Fruit fly (Drosophila melanogaster) whole organism, embryonic: ENCODE results near the gene Mgat4b.

ENCODE experiments used
- ATbp ChIP-seq: fragments of 200-800 bp; sonication (Bioruptor generic); optimal IDR thresholded peaks from 2 replicates; lab custom pipeline; 2017; ENCODE audit warnings: missing biosample characterization, mild to moderate bottlenecking, missing genetic modification characterization, missing genetic modification reagents
- CG10565 ChIP-seq: fragments of 200-800 bp; sonication (Bioruptor generic); optimal IDR thresholded peaks from 3 replicates; lab custom pipeline; 2016; ENCODE audit warnings: missing biosample characterization, mild to moderate bottlenecking, missing genetic modification characterization
- CG10959 ChIP-seq: fragments of 200-800 bp; sonication (Bioruptor generic); IDR thresholded peaks from 2 replicates; pipeline ENCODE4 v1.3.6; 2022; ENCODE audit warnings: missing biosample characterization, missing genetic modification characterization
- CG11093 ChIP-seq: fragments of 200-800 bp; sonication (Bioruptor generic); IDR thresholded peaks from 3 replicates; pipeline ENCODE4 v1.3.6; 2022; ENCODE audit warnings: missing biosample characterization, missing genetic modification characterization
- CG12071 ChIP-seq: fragments of 200-800 bp; sonication (Bioruptor generic); optimal IDR thresholded peaks from 3 replicates; lab custom pipeline; 2018; ENCODE audit warnings: missing biosample characterization, mild to moderate bottlenecking, missing genetic modification characterization
- CG12942 ChIP-seq: fragments of 200-800 bp; sonication (Bioruptor generic); optimal IDR thresholded peaks from 3 replicates; lab custom pipeline; 2016; ENCODE audit warnings: missing biosample characterization, missing genetic modification characterization
- CG14965 ChIP-seq: fragments of 200-800 bp; sonication (Bioruptor generic); optimal IDR thresholded peaks from 2 replicates; lab custom pipeline; 2016; ENCODE audit warnings: missing biosample characterization, missing genetic modification characterization, borderline replicate concordance
- CG15011 ChIP-seq: fragments of 200-800 bp; sonication (Bioruptor generic); optimal IDR thresholded peaks from 3 replicates; lab custom pipeline; 2018; ENCODE audit warnings: missing biosample characterization, mild to moderate bottlenecking, missing genetic modification characterization
- CG15073 ChIP-seq: fragments of 200-800 bp; sonication (Bioruptor generic); optimal IDR thresholded peaks from 2 replicates; lab custom pipeline; 2016; ENCODE audit warnings: missing biosample characterization, missing genetic modification characterization
- CG15514 ChIP-seq: fragments of 200-800 bp; sonication (Bioruptor generic); optimal IDR thresholded peaks from 3 replicates; lab custom pipeline; 2017; ENCODE audit warnings: missing biosample characterization, missing genetic modification characterization, mild to moderate bottlenecking, moderate library complexity, missing genetic modification reagents
- CG17328 ChIP-seq: fragments of 200-800 bp; sonication (Bioruptor generic); IDR thresholded peaks from 2 replicates; pipeline ENCODE4 v1.3.6; 2022; ENCODE audit warnings: missing biosample characterization, missing genetic modification characterization
- CG17361 ChIP-seq: fragments of 200-800 bp; sonication (Bioruptor generic); IDR thresholded peaks from 3 replicates; pipeline ENCODE4 v1.3.6; 2022; ENCODE audit warnings: missing biosample characterization, missing genetic modification characterization
- CG17568 ChIP-seq: fragments of 200-800 bp; sonication (Bioruptor generic); optimal IDR thresholded peaks from 2 replicates; lab custom pipeline; 2018; ENCODE audit warnings: missing biosample characterization, mild to moderate bottlenecking, missing genetic modification characterization, moderate library complexity
- CG18262 ChIP-seq: fragments of 200-800 bp; optimal IDR thresholded peaks from 3 replicates; lab custom pipeline; 2019; ENCODE audit warnings: missing biosample characterization, mild to moderate bottlenecking, missing genetic modification characterization, moderate library complexity
- CG18476 ChIP-seq: fragments of 200-800 bp; sonication (Bioruptor generic); optimal IDR thresholded peaks from 2 replicates; lab custom pipeline; 2016; ENCODE audit warnings: missing biosample characterization, mild to moderate bottlenecking, missing genetic modification characterization
- CG2678 ChIP-seq: fragments of 200-800 bp; sonication (Bioruptor generic); optimal IDR thresholded peaks from 3 replicates; lab custom pipeline; 2019; ENCODE audit warnings: missing biosample characterization, mild to moderate bottlenecking, missing genetic modification characterization, moderate library complexity
- CG3065 ChIP-seq: fragments of 200-800 bp; sonication (Bioruptor generic); optimal IDR thresholded peaks from 2 replicates; lab custom pipeline; 2016; ENCODE audit warnings: missing biosample characterization, missing genetic modification characterization
- CG31441 ChIP-seq: fragments of 200-800 bp; sonication (Bioruptor generic); IDR thresholded peaks from 2 replicates; pipeline ENCODE4 v1.3.6; 2022; ENCODE audit warnings: missing biosample characterization, missing genetic modification characterization
- CG33557 ChIP-seq: fragments of 200-800 bp; sonication (Bioruptor generic); optimal IDR thresholded peaks from 2 replicates; lab custom pipeline; 2019; ENCODE audit warnings: missing biosample characterization, mild to moderate bottlenecking, missing genetic modification characterization, moderate library complexity
- CG3838 ChIP-seq: fragments of 200-800 bp; sonication (Bioruptor generic); optimal IDR thresholded peaks from 3 replicates; lab custom pipeline; 2016; ENCODE audit warnings: missing biosample characterization, missing genetic modification characterization
- CG4360 ChIP-seq: fragments of 200-800 bp; sonication (Bioruptor generic); IDR thresholded peaks from 2 replicates; pipeline ENCODE4 v1.3.6; 2022; ENCODE audit warnings: missing biosample characterization, missing genetic modification characterization
- CG4404 ChIP-seq: fragments of 200-800 bp; sonication (Bioruptor generic); IDR thresholded peaks from 2 replicates; pipeline ENCODE4 v1.3.6; 2022; ENCODE audit warnings: missing biosample characterization, missing genetic modification characterization
- CG4730 ChIP-seq: fragments of 200-800 bp; sonication (Bioruptor generic); IDR thresholded peaks from 2 replicates; pipeline ENCODE4 v1.3.6; 2022; ENCODE audit warnings: missing biosample characterization, missing genetic modification characterization
- CG6791 ChIP-seq: fragments of 200-800 bp; sonication (Bioruptor generic); IDR thresholded peaks from 3 replicates; pipeline ENCODE4 v1.3.6; 2022; ENCODE audit warnings: missing biosample characterization, missing genetic modification characterization; ENCODE audit not compliant: partially characterized antibody
- CG7839 ChIP-seq: fragments of 200-800 bp; sonication (Bioruptor generic); optimal IDR thresholded peaks from 3 replicates; lab custom pipeline; 2018; ENCODE audit warnings: missing biosample characterization, mild to moderate bottlenecking, missing genetic modification characterization, moderate library complexity
- CG9876 ChIP-seq: fragments of 200-800 bp; sonication (Bioruptor generic); optimal IDR thresholded peaks from 2 replicates; lab custom pipeline; 2016; ENCODE audit warnings: missing biosample characterization, missing genetic modification characterization
- Dp ChIP-seq: fragments of 200-800 bp; sonication (Bioruptor generic); optimal IDR thresholded peaks from 2 replicates; lab custom pipeline; 2018; ENCODE audit warnings: missing biosample characterization, mild to moderate bottlenecking, missing genetic modification characterization, moderate library complexity
- Ets97D ChIP-seq: fragments of 200-800 bp; sonication (Bioruptor generic); optimal IDR thresholded peaks from 3 replicates; lab custom pipeline; 2016; ENCODE audit warnings: missing biosample characterization, missing genetic modification characterization
- Hand ChIP-seq: fragments of 200-800 bp; sonication (Bioruptor generic); optimal IDR thresholded peaks from 2 replicates; lab custom pipeline; 2017; ENCODE audit warnings: mild to moderate bottlenecking, missing biosample characterization, missing genetic modification reagents, missing genetic modification characterization
- Hr39 ChIP-seq: fragments of >200 bp; optimal IDR thresholded peaks from 2 replicates; lab custom pipeline; 2017
- Lhr ChIP-seq: fragments of 200-800 bp; sonication (Bioruptor generic); optimal IDR thresholded peaks from 3 replicates; lab custom pipeline; 2017; ENCODE audit warnings: mild to moderate bottlenecking, missing biosample characterization, missing genetic modification reagents, missing genetic modification characterization
- Opbp ChIP-seq: fragments of 200-800 bp; sonication (Bioruptor generic); IDR thresholded peaks from 3 replicates; pipeline ENCODE4 v1.3.6; 2022; ENCODE audit warnings: missing biosample characterization, missing genetic modification characterization; ENCODE audit not compliant: partially characterized antibody
- Stat92E ChIP-seq, 3 experiments: fragments of >200 bp in 2 of 3; fragments of 200-800 bp in 1 of 3; sonication (Bioruptor generic) in 1 of 3; optimal IDR thresholded peaks; 2 replicates each; lab custom pipeline; 2017 to 2019; ENCODE audit warnings: missing biosample characterization in 3 of 3, missing genetic modification characterization in 3 of 3, mild to moderate bottlenecking in 1 of 3, moderate library complexity in 1 of 3
- Xrp1 ChIP-seq: fragments of 200-800 bp; sonication (Bioruptor generic); IDR thresholded peaks from 2 replicates; pipeline ENCODE4 v1.3.6; 2022; ENCODE audit warnings: missing biosample characterization, missing genetic modification characterization
- ase ChIP-seq: fragments of 200-800 bp; sonication (Bioruptor generic); IDR thresholded peaks from 3 replicates; pipeline ENCODE4 v1.3.6; 2022; ENCODE audit warnings: missing biosample characterization, missing genetic modification characterization
- btn ChIP-seq: fragments of 200-800 bp; sonication (Bioruptor generic); optimal IDR thresholded peaks from 2 replicates; lab custom pipeline; 2016; ENCODE audit warnings: missing biosample characterization, missing genetic modification characterization
- chinmo ChIP-seq: fragments of 200-800 bp; sonication (Bioruptor generic); IDR thresholded peaks from 4 replicates; pipeline ENCODE4 v1.3.6; 2022; ENCODE audit warnings: missing biosample characterization, missing genetic modification characterization; ENCODE audit not compliant: partially characterized antibody
- crp ChIP-seq, 2 experiments: fragments of 200-800 bp; sonication (Bioruptor generic); optimal IDR thresholded peaks; 2 replicates in 1 of 2; 3 replicates in 1 of 2; lab custom pipeline; 2017; ENCODE audit warnings: missing biosample characterization in 2 of 2, missing genetic modification characterization in 2 of 2, mild to moderate bottlenecking in 1 of 2, moderate library complexity in 1 of 2
- da ChIP-seq: fragments of 200-800 bp; sonication (Bioruptor generic); optimal IDR thresholded peaks from 2 replicates; lab custom pipeline; 2016; ENCODE audit warnings: missing biosample characterization, missing genetic modification characterization
- danr ChIP-seq: fragments of 200-800 bp; sonication (Bioruptor generic); IDR thresholded peaks from 2 replicates; pipeline ENCODE4 v1.3.6; 2022; ENCODE audit warnings: missing biosample characterization, missing genetic modification characterization
- gfzf ChIP-seq: fragments of 200-800 bp; sonication (Bioruptor generic); optimal IDR thresholded peaks from 2 replicates; lab custom pipeline; 2016; ENCODE audit warnings: missing biosample characterization, mild to moderate bottlenecking, missing genetic modification characterization, moderate library complexity
- grau ChIP-seq: fragments of 200-800 bp; optimal IDR thresholded peaks from 3 replicates; lab custom pipeline; 2019; ENCODE audit warnings: missing biosample characterization, mild to moderate bottlenecking, missing genetic modification characterization, moderate library complexity
- inv ChIP-seq: fragments of 200-800 bp; sonication (Bioruptor generic); IDR thresholded peaks from 2 replicates; pipeline ENCODE4 v1.3.6; 2022; ENCODE audit warnings: missing biosample characterization, missing genetic modification characterization; ENCODE audit not compliant: partially characterized antibody
- jing ChIP-seq: fragments of 200-800 bp; sonication (Bioruptor generic); optimal IDR thresholded peaks from 2 replicates; lab custom pipeline; 2018; ENCODE audit warnings: missing biosample characterization, mild to moderate bottlenecking, missing genetic modification characterization
- mirr ChIP-seq: fragments of 200-800 bp; sonication (Bioruptor generic); optimal IDR thresholded peaks from 3 replicates; lab custom pipeline; 2018; ENCODE audit warnings: missing biosample characterization, mild to moderate bottlenecking, missing genetic modification characterization
- nerfin-2 ChIP-seq: fragments of 200-800 bp; sonication (Bioruptor generic); IDR thresholded peaks from 2 replicates; pipeline ENCODE4 v1.3.6; 2022; ENCODE audit warnings: missing biosample characterization, missing genetic modification characterization; ENCODE audit not compliant: partially characterized antibody
- org-1 ChIP-seq: fragments of 200-800 bp; sonication (Bioruptor generic); optimal IDR thresholded peaks from 2 replicates; lab custom pipeline; 2017; ENCODE audit warnings: missing biosample characterization, missing genetic modification characterization
- scrt ChIP-seq: fragments of 200-800 bp; sonication (Bioruptor generic); optimal IDR thresholded peaks from 2 replicates; lab custom pipeline; 2018; ENCODE audit warnings: missing biosample characterization, mild to moderate bottlenecking, missing genetic modification characterization, moderate library complexity
- shn ChIP-seq: fragments of 200-800 bp; sonication (Bioruptor generic); optimal IDR thresholded peaks from 3 replicates; lab custom pipeline; 2016; ENCODE audit warnings: missing biosample characterization, missing genetic modification characterization
- sr ChIP-seq: fragments of 200-800 bp; sonication (Bioruptor generic); IDR thresholded peaks from 3 replicates; pipeline ENCODE4 v1.3.6; 2022; ENCODE audit warnings: missing biosample characterization, missing genetic modification characterization
- tin ChIP-seq: fragments of 200-800 bp; sonication (Bioruptor generic); optimal IDR thresholded peaks from 3 replicates; lab custom pipeline; 2016; ENCODE audit warnings: missing biosample characterization, missing genetic modification characterization

Gene Mgat4b

DNA sequence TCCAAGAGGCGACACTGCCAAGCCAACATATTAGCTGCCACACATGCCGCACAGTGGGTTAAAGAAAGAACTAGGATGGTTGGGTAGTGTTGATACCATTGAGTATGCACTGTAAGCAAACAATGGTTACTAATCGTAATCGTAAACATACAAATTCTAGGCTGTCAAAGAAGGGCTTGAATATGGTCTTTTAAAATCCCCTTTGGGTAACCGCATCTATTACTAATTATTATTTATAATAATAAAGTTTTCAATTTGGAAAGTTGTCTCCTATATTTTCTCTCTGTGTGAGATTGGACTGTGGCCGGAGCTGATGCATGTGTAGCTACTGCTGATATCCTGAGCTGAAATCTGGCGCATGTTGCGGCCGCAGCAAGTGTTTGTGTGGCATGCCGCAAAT lies 37.3 kb downstream of the Mgat4b start (continued):
- TF ChIP-seq inv (no peak), crp (GFP tag; optimal IDR thresholded peaks at IDR 0.05; lab: Kevin White, UChicago) (no peak), CG2678 (tag; lab: Kevin White, UChicago) (no peak), CG14965 (GFP tag; lab: Kevin White, UChicago) (no peak), btn (GFP tag; lab: Kevin White, UChicago) (no peak), Hand (GFP tag; lab: Kevin White, UChicago) (no peak), CG15011 (no peak), Lhr (no peak), mirr (GFP tag; lab: Kevin White, UChicago) (no peak), nerfin-2 (GFP tag; lab: Robert Waterston, UW) (no peak), Ets97D (GFP tag; lab: Kevin White, UChicago) (no peak), CG4404 (GFP tag; lab: Robert Waterston, UW) (peak; percentile 43; the same call in 1 of the 2 replicates), CG33557 (GFP tag; lab: Kevin White, UChicago) (no peak), CG10565 (GFP tag; lab: Kevin White, UChicago) (no peak), CG3838 (GFP tag; lab: Kevin White, UChicago) (no peak), CG17361 (GFP tag; lab: Robert Waterston, UW) (0 out of 3 replicates have a peak, but pooled peaks have one; percentile 31), CG11093 (GFP tag; lab: Robert Waterston, UW) (0 out of 3 replicates have a peak, but pooled peaks have one; percentile 22), CG17568 (no peak), grau (tag; lab: Kevin White, UChicago) (no peak), Xrp1 (GFP tag; lab: Robert Waterston, UW) (0 out of 2 replicates have a peak, but pooled peaks have one; percentile 29), da (no peak), CG7839 (no peak), CG18476 (GFP tag; lab: Kevin White, UChicago) (no peak), CG31441 (0 out of 2 replicates have a peak, but pooled peaks have one; percentile 15), danr (GFP tag; lab: Robert Waterston, UW) (no peak), chinmo (GFP tag; lab: Robert Waterston, UW) (no peak), scrt (GFP tag; lab: Kevin White, UChicago) (no peak), CG9876 (GFP tag; lab: Kevin White, UChicago) (no peak), Hr39 (lab: Kevin White, UChicago) (no peak), CG18262 (peak; percentile 36), Stat92E (GFP tag; optimal IDR thresholded peaks at IDR 0.05; lab: Kevin White, UChicago) (no peak), gfzf (GFP tag; lab: Kevin White, UChicago) (no peak)

DNA sequence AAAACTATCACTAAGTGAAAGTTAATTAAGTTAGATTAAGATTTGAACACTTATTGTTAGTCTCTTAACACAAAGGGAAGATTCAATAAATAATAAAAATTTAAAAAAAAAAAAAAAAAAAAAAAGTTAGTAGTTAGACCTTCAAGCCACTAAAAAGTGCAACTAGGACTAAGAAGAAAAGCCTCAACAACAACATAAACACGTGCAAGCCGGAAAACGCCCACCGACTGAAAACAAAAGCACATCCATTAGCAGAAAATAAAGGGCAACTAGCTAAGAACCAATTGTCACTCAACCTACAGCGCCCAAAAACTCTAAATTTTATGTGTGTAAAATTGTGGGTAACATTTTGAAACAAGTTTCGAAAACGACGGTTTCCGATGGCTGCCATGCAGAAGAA lies 40.6 kb downstream of the Mgat4b start, which contains the start of gene CG13473:
CG13473 (plus strand) TSS at position 301 of the 400 bp plus-strand sequence.
- TF ChIP-seq sr (GFP tag; lab: Robert Waterston, UW) (no peak), ase (GFP tag; lab: Robert Waterston, UW) (no peak), ATbp (GFP tag; lab: Kevin White, UChicago) (no peak), jing (GFP tag; lab: Kevin White, UChicago) (no peak), CG6791 (no peak), org-1 (GFP tag; lab: Kevin White, UChicago) (no peak), Opbp (GFP tag; lab: Robert Waterston, UW) (no peak), CG3065 (GFP tag; lab: Kevin White, UChicago) (no peak), tin (GFP tag; lab: Kevin White, UChicago) (no peak), CG4360 (no peak), shn (no peak), CG15073 (GFP tag; lab: Kevin White, UChicago) (no peak), CG12942 (GFP tag; lab: Kevin White, UChicago) (no peak), CG17328 (GFP tag; lab: Robert Waterston, UW) (no peak), CG4730 (no peak), CG10959 (no peak), CG15011 (no peak), Dp (GFP tag; lab: Kevin White, UChicago) (no peak), CG12071 (GFP tag; lab: Kevin White, UChicago) (no peak), CG15514 (GFP tag; lab: Kevin White, UChicago) (no peak)
